Worm (Caenorhabditis elegans) whole organism, L2 larva: ENCODE measurements around the gene F07F6.8.

Source experiments
- alr-1 ChIP-seq: fragments of 150-350 bp; optimal IDR thresholded peaks from 2 replicates; lab custom pipeline; 2014; ENCODE audit warnings: missing biosample characterization, missing genetic modification characterization
- egl-27 ChIP-seq: sonication (generic microtip); optimal IDR thresholded peaks from 3 replicates; lab custom pipeline; 2017; ENCODE audit warnings: missing biosample characterization, missing genetic modification reagents, missing genetic modification characterization

- no peak for TF ChIP-seq alr-1
- TF ChIP-seq egl-27 (tag; lab: Kevin White, UChicago) = no peak
These were observed 29.9 kb downstream of the F07F6.8 start, which contains the start of gene pink-1 for ce11 chrII:5395594-5395993.
